Worm (Caenorhabditis elegans) whole organism, L4/young adult: ENCODE measurements around the gene C49F5.5.

ENCODE experiments used
- W03F9.2 ChIP-seq: fragments of 150-350 bp; optimal IDR thresholded peaks from 2 replicates; lab custom pipeline; 2014; ENCODE audit warnings: missing biosample characterization, missing genetic modification characterization
- dao-5 ChIP-seq: sonication (generic microtip); optimal IDR thresholded peaks from 2 replicates; lab custom pipeline; 2016; ENCODE audit warnings: missing genotype, missing genetic modification characterization, moderate library complexity, missing compliant biosample characterization
- him-1 ChIP-seq: sonication (generic microtip); optimal IDR thresholded peaks from 2 replicates; lab custom pipeline; 2016; ENCODE audit warnings: missing genotype, missing genetic modification reagents, missing genetic modification characterization, missing compliant biosample characterization

- no peak for TF ChIP-seq W03F9.2 (tag; lab: Kevin White, UChicago)
- no peak for TF ChIP-seq him-1
- no peak for TF ChIP-seq dao-5 (tag; lab: Kevin White, UChicago)
Observed at ce11 chrX:11987900-11988364, 1.9 kb downstream of the C49F5.5 start, which contains the start of gene C49F5.6.
